ENCODE assay signal across 3 worm cellular contexts in genomic region chrV:7854603-7855002, ce11.
TF ChIP-seq lines count a peak whose summit lies in the region.

Gene C37C3.9 (minus strand): TSS chrV:7854700.
Gene C37C3.18 (plus strand): TSS chrV:7854993.

TF ChIP-seq in whole organism, L1 larva, 84 proteins besides CTCF, POLR2A, EP300 and RAD21 (continued from another document and continues in another):
- peak; percentile 80 for TF ChIP-seq fos-1 (tag; optimal IDR thresholded peaks at IDR 0.05; lab: Kevin White, UChicago)
- peak; percentile 81 for TF ChIP-seq rnt-1 (tag; optimal IDR thresholded peaks at IDR 0.05; lab: Kevin White, UChicago)
- no peak for TF ChIP-seq mef-2 (tag; optimal IDR thresholded peaks at IDR 0.05; lab: Kevin White, UChicago)
- no peak for TF ChIP-seq ceh-63 (GFP tag; optimal IDR thresholded peaks at IDR 0.05; lab: Kevin White, UChicago)
- TF ChIP-seq dsc-1 (tag; optimal IDR thresholded peaks at IDR 0.05; lab: Kevin White, UChicago): peak; percentile 52
- peak in 1 of 6 experiments; percentile 47 for TF ChIP-seq elt-3 (tag; optimal IDR thresholded peaks at IDR 0.05; lab: Kevin White, UChicago)
- no peak for TF ChIP-seq aha-1 (tag; optimal IDR thresholded peaks at IDR 0.05; lab: Kevin White, UChicago)
- peak; percentile 85 to 97 for TF ChIP-seq efl-1 (optimal IDR thresholded peaks at IDR 0.05; lab: Kevin White, UChicago)
- TF ChIP-seq efl-1 (GFP tag; optimal IDR thresholded peaks at IDR 0.05 in 1 of 2; lab: Kevin White, UChicago): peak; percentile 54 to 90
- peak; percentile 82 for TF ChIP-seq skn-1 (tag; optimal IDR thresholded peaks at IDR 0.05; lab: Kevin White, UChicago)
- TF ChIP-seq nhr-12 (tag; optimal IDR thresholded peaks at IDR 0.05; lab: Kevin White, UChicago): no peak
- TF ChIP-seq ces-1 (GFP tag; optimal IDR thresholded peaks at IDR 0.05; lab: Kevin White, UChicago): no peak
- peak; percentile 3 for TF ChIP-seq sox-4 (tag; optimal IDR thresholded peaks at IDR 0.05; lab: Kevin White, UChicago)
- TF ChIP-seq ama-1 (optimal IDR thresholded peaks at IDR 0.05; lab: Kevin White, UChicago): no peak
- peak; percentile 29; the same call in 1 of the 2 replicates for TF ChIP-seq ceh-88 (GFP tag; IDR thresholded peaks at IDR 0.05; lab: Robert Waterston, UW)
- TF ChIP-seq sup-37 (GFP tag; optimal IDR thresholded peaks at IDR 0.05; lab: Kevin White, UChicago): peak; percentile 22
- TF ChIP-seq ceh-82 (tag; optimal IDR thresholded peaks at IDR 0.05; lab: Kevin White, UChicago): peak; percentile 72 to 82 (median 81)
- TF ChIP-seq lin-15B (tag; optimal IDR thresholded peaks at IDR 0.05; lab: Kevin White, UChicago): no peak
- no peak for TF ChIP-seq vab-15 (tag; optimal IDR thresholded peaks at IDR 0.05; lab: Kevin White, UChicago)
- no peak for TF ChIP-seq lin-39 (tag; optimal IDR thresholded peaks at IDR 0.05; lab: Kevin White, UChicago)
- TF ChIP-seq nhr-11 (tag; optimal IDR thresholded peaks at IDR 0.05; lab: Kevin White, UChicago): peak; percentile 51
- peak; percentile 92 for TF ChIP-seq lin-14 (GFP tag; optimal IDR thresholded peaks at IDR 0.05; lab: Kevin White, UChicago)
- peak; percentile 45 for TF ChIP-seq pax-3 (tag; optimal IDR thresholded peaks at IDR 0.05; lab: Kevin White, UChicago)
- TF ChIP-seq nhr-90 (tag; optimal IDR thresholded peaks at IDR 0.05; lab: Kevin White, UChicago; ENCODE audit: poor library complexity): peak; percentile 48
- TF ChIP-seq efl-3 (GFP tag; optimal IDR thresholded peaks at IDR 0.05; lab: Kevin White, UChicago): no peak
- TF ChIP-seq aly-2 (tag; optimal IDR thresholded peaks at IDR 0.05; lab: Kevin White, UChicago): peak; percentile 38
- peak; percentile 61 for TF ChIP-seq nhr-237 (tag; optimal IDR thresholded peaks at IDR 0.05; lab: Kevin White, UChicago)
- TF ChIP-seq zag-1 (tag; optimal IDR thresholded peaks at IDR 0.05; lab: Kevin White, UChicago): peak; percentile 39
- peak; percentile 39 for TF ChIP-seq ztf-4 (tag; optimal IDR thresholded peaks at IDR 0.05; lab: Kevin White, UChicago)
- peak; percentile 32 for TF ChIP-seq F16B12.6 (tag; optimal IDR thresholded peaks at IDR 0.05; lab: Kevin White, UChicago)
- TF ChIP-seq isw-1 (GFP tag; IDR thresholded peaks at IDR 0.05; lab: Robert Waterston, UW): peak; percentile 77
- peak; percentile 83 for TF ChIP-seq jun-1 (tag; optimal IDR thresholded peaks at IDR 0.05; lab: Kevin White, UChicago)
- TF ChIP-seq tbx-2 (tag; optimal IDR thresholded peaks at IDR 0.05; lab: Kevin White, UChicago): peak; percentile 78
- peak; percentile 82 for TF ChIP-seq C16A3.4 (tag; optimal IDR thresholded peaks at IDR 0.05; lab: Kevin White, UChicago)
- peak; percentile 85 for TF ChIP-seq xbp-1 (tag; optimal IDR thresholded peaks at IDR 0.05; lab: Kevin White, UChicago)
- no peak for TF ChIP-seq hlh-17 (GFP tag; optimal IDR thresholded peaks at IDR 0.05; lab: Kevin White, UChicago; ENCODE audit: borderline replicate concordance)
- TF ChIP-seq grh-1 (GFP tag; IDR thresholded peaks at IDR 0.05; lab: Robert Waterston, UW): no peak
- peak; percentile 51 for TF ChIP-seq unc-130 (tag; optimal IDR thresholded peaks at IDR 0.05; lab: Kevin White, UChicago)
- TF ChIP-seq nhr-85 (tag; lab: Kevin White, UChicago): peak; percentile 89
- peak; percentile 52 to 60 (median 52) for TF ChIP-seq dpl-1 (GFP tag; optimal IDR thresholded peaks at IDR 0.05; lab: Kevin White, UChicago)
- peak; percentile 14 for TF ChIP-seq irx-1 (tag; optimal IDR thresholded peaks at IDR 0.05; lab: Kevin White, UChicago)
- peak; percentile 89 for TF ChIP-seq snu-23 (GFP tag; optimal IDR thresholded peaks at IDR 0.05; lab: Kevin White, UChicago)
- no peak for TF ChIP-seq Y116A8C.19 (tag; optimal IDR thresholded peaks at IDR 0.05; lab: Kevin White, UChicago; ENCODE audit: borderline replicate concordance)
- TF ChIP-seq ceh-8 (GFP tag; optimal IDR thresholded peaks at IDR 0.05; lab: Kevin White, UChicago): peak; percentile 27

TF ChIP-seq in whole organism, L3 larva, 47 proteins besides CTCF, POLR2A, EP300 and RAD21 (continued from another document):
- TF ChIP-seq pqm-1 (tag; optimal IDR thresholded peaks at IDR 0.05; lab: Kevin White, UChicago): peak; percentile 22
- TF ChIP-seq egl-27 (tag; optimal IDR thresholded peaks at IDR 0.05; lab: Kevin White, UChicago): peak; percentile 51
- TF ChIP-seq aly-2 (tag; optimal IDR thresholded peaks at IDR 0.05; lab: Kevin White, UChicago): no peak
- TF ChIP-seq lin-39 (tag; optimal IDR thresholded peaks at IDR 0.05; lab: Kevin White, UChicago): peak; percentile 80
- TF ChIP-seq elt-2 (tag; optimal IDR thresholded peaks at IDR 0.05; lab: Kevin White, UChicago): peak; percentile 68
- TF ChIP-seq ceh-28 (tag; optimal IDR thresholded peaks at IDR 0.05; lab: Kevin White, UChicago): peak; percentile 71
- TF ChIP-seq skn-1 (tag; optimal IDR thresholded peaks at IDR 0.05; lab: Kevin White, UChicago): peak; percentile 93
- peak; percentile 87 for TF ChIP-seq hmg-11 (tag; optimal IDR thresholded peaks at IDR 0.05; lab: Kevin White, UChicago)
- no peak for TF ChIP-seq ama-1 (optimal IDR thresholded peaks at IDR 0.05; lab: Kevin White, UChicago)
- TF ChIP-seq nhr-23 (tag; optimal IDR thresholded peaks at IDR 0.05; lab: Kevin White, UChicago): peak; percentile 75
- no peak for TF ChIP-seq fkh-2 (tag; optimal IDR thresholded peaks at IDR 0.05; lab: Kevin White, UChicago)
- TF ChIP-seq ceh-16 (tag; optimal IDR thresholded peaks at IDR 0.05; lab: Kevin White, UChicago): no peak
- no peak for TF ChIP-seq nhr-28 (tag; optimal IDR thresholded peaks at IDR 0.05; lab: Kevin White, UChicago)
- TF ChIP-seq nhr-12 (tag; optimal IDR thresholded peaks at IDR 0.05; lab: Kevin White, UChicago): no peak
- TF ChIP-seq elt-1 (tag; optimal IDR thresholded peaks at IDR 0.05; lab: Kevin White, UChicago): peak; percentile 22
- peak; percentile 22 for TF ChIP-seq R02D3.7 (tag; optimal IDR thresholded peaks at IDR 0.05; lab: Kevin White, UChicago)
- peak; percentile 90 for TF ChIP-seq snpc-4 (tag; optimal IDR thresholded peaks at IDR 0.05; lab: Kevin White, UChicago)
- peak; percentile 50 for TF ChIP-seq nhr-43 (tag; optimal IDR thresholded peaks at IDR 0.05; lab: Kevin White, UChicago; ENCODE audit: poor library complexity, severe bottlenecking)
- no peak for TF ChIP-seq nhr-77 (tag; optimal IDR thresholded peaks at IDR 0.05; lab: Kevin White, UChicago)
- TF ChIP-seq nhr-67 (tag; optimal IDR thresholded peaks at IDR 0.05; lab: Kevin White, UChicago): no peak
- peak; percentile 48 for TF ChIP-seq lin-15B (tag; optimal IDR thresholded peaks at IDR 0.05; lab: Kevin White, UChicago)
- TF ChIP-seq ztf-4 (tag; optimal IDR thresholded peaks at IDR 0.05; lab: Kevin White, UChicago): no peak
- TF ChIP-seq zag-1 (tag; optimal IDR thresholded peaks at IDR 0.05; lab: Kevin White, UChicago): no peak
- no peak for TF ChIP-seq elt-3 (tag; optimal IDR thresholded peaks at IDR 0.05; lab: Kevin White, UChicago)
- no peak for TF ChIP-seq mdl-1 (tag; optimal IDR thresholded peaks at IDR 0.05; lab: Kevin White, UChicago)
- no peak for TF ChIP-seq eor-1 (tag; optimal IDR thresholded peaks at IDR 0.05; lab: Kevin White, UChicago)
- peak; percentile 48 for TF ChIP-seq unc-62 (GFP tag; optimal IDR thresholded peaks at IDR 0.05; lab: Kevin White, UChicago)
- TF ChIP-seq lsy-12 (tag; optimal IDR thresholded peaks at IDR 0.05; lab: Kevin White, UChicago): peak; percentile 39

TF ChIP-seq in whole organism, young adult, 124 proteins besides CTCF, POLR2A, EP300 and RAD21 (continued from another document and continues in another):
- TF ChIP-seq rpc-1 (optimal IDR thresholded peaks at IDR 0.05; lab: Kevin White, UChicago): no peak
- no peak for TF ChIP-seq rpc-1 (tag; optimal IDR thresholded peaks at IDR 0.05; lab: Kevin White, UChicago)
- no peak for TF ChIP-seq nhr-120 (GFP tag; IDR thresholded peaks at IDR 0.05; lab: Robert Waterston, UW)
- no peak for TF ChIP-seq ceh-91 (GFP tag; IDR thresholded peaks at IDR 0.05; lab: Robert Waterston, UW)
- no peak for TF ChIP-seq snpc-1.1 (tag; optimal IDR thresholded peaks at IDR 0.05; lab: Kevin White, UChicago; ENCODE audit: insufficient read depth)
- TF ChIP-seq madf-10 (tag; optimal IDR thresholded peaks at IDR 0.05; lab: Kevin White, UChicago): no peak
- TF ChIP-seq madf-6 (GFP tag; IDR thresholded peaks at IDR 0.05; lab: Robert Waterston, UW): peak; percentile 5; the same call in 1 of the 2 replicates
- no peak for TF ChIP-seq Y79H2A.3 (GFP tag; conservative IDR thresholded peaks at IDR 0.05; lab: Robert Waterston, UW)
- TF ChIP-seq ceh-100 (GFP tag; IDR thresholded peaks at IDR 0.05; lab: Robert Waterston, UW): no peak
- TF ChIP-seq lsl-1 (GFP tag; optimal IDR thresholded peaks at IDR 0.05; lab: Kevin White, UChicago): no peak
- TF ChIP-seq Y95B8A.8 (GFP tag; IDR thresholded peaks at IDR 0.05; lab: Robert Waterston, UW): 0 out of 2 replicates have a peak, but pooled peaks have one; percentile 6
- no peak for TF ChIP-seq attf-6 (GFP tag; IDR thresholded peaks at IDR 0.05; lab: Robert Waterston, UW)
- TF ChIP-seq nfya-2 (GFP tag; IDR thresholded peaks at IDR 0.05; lab: Robert Waterston, UW): no peak
- peak; percentile 26 for TF ChIP-seq tbp1 (GFP tag; optimal IDR thresholded peaks at IDR 0.05; lab: Kevin White, UChicago)
- TF ChIP-seq tbx-9 (tag; optimal IDR thresholded peaks at IDR 0.05; lab: Kevin White, UChicago; ENCODE audit: borderline replicate concordance): no peak
- peak; percentile 50; the same call in 1 of the 2 replicates for TF ChIP-seq let-526 (GFP tag; IDR thresholded peaks at IDR 0.05; lab: Robert Waterston, UW)
- TF ChIP-seq aptf-2 (GFP tag; conservative IDR thresholded peaks at IDR 0.05; lab: Robert Waterston, UW): no peak
- no peak for TF ChIP-seq die-1 (tag; optimal IDR thresholded peaks at IDR 0.05; lab: Kevin White, UChicago)
- peak; percentile 33 for TF ChIP-seq lin-54 (GFP tag; optimal IDR thresholded peaks at IDR 0.05; lab: Kevin White, UChicago)
- no peak for TF ChIP-seq B0261.1 (tag; optimal IDR thresholded peaks at IDR 0.05; lab: Kevin White, UChicago)
- TF ChIP-seq dpff-1 (tag; optimal IDR thresholded peaks at IDR 0.05; lab: Kevin White, UChicago): no peak
- TF ChIP-seq F22D6.2 (tag; optimal IDR thresholded peaks at IDR 0.05; lab: Kevin White, UChicago): no peak
- TF ChIP-seq ama-1 (optimal IDR thresholded peaks at IDR 0.05; lab: Kevin White, UChicago): no peak
- no peak for TF ChIP-seq ama-1 (GFP tag; optimal IDR thresholded peaks at IDR 0.05; lab: Kevin White, UChicago)
- TF ChIP-seq lin-26 (GFP tag; IDR thresholded peaks at IDR 0.05; lab: Robert Waterston, UW): no peak
- TF ChIP-seq sea-2 (GFP tag; IDR thresholded peaks at IDR 0.05; lab: Robert Waterston, UW): no peak
- TF ChIP-seq snpc-3.4 (tag; optimal IDR thresholded peaks at IDR 0.05; lab: Kevin White, UChicago): no peak
- no peak for TF ChIP-seq xnd-1 (tag; optimal IDR thresholded peaks at IDR 0.05; lab: Kevin White, UChicago)
- TF ChIP-seq somi-1 (GFP tag; optimal IDR thresholded peaks at IDR 0.05; lab: Kevin White, UChicago): peak; percentile 50
- TF ChIP-seq egrh-3 (GFP tag; IDR thresholded peaks at IDR 0.05; lab: Robert Waterston, UW): 0 out of 2 replicates have a peak, but pooled peaks have one; percentile 27
- TF ChIP-seq F52B5.7 (tag; optimal IDR thresholded peaks at IDR 0.05; lab: Kevin White, UChicago): no peak
- TF ChIP-seq bed-2 (GFP tag; IDR thresholded peaks at IDR 0.05; lab: Robert Waterston, UW): no peak
- no peak for TF ChIP-seq hlh-26 (GFP tag; conservative IDR thresholded peaks at IDR 0.05; lab: Robert Waterston, UW)
- no peak for TF ChIP-seq ztf-3 (GFP tag; optimal IDR thresholded peaks at IDR 0.05; lab: Kevin White, UChicago)
- no peak for TF ChIP-seq ceh-79 (tag; optimal IDR thresholded peaks at IDR 0.05; lab: Kevin White, UChicago)
- TF ChIP-seq attf-3 (GFP tag; conservative IDR thresholded peaks at IDR 0.05; lab: Robert Waterston, UW): no peak
- TF ChIP-seq Y53F4B.3 (GFP tag; IDR thresholded peaks at IDR 0.05; lab: Robert Waterston, UW): no peak
- no peak for TF ChIP-seq F10E7.11 (tag; optimal IDR thresholded peaks at IDR 0.05; lab: Kevin White, UChicago)
- peak; percentile 44; the same call in 1 of the 2 replicates for TF ChIP-seq mcd-1 (GFP tag; IDR thresholded peaks at IDR 0.05; lab: Robert Waterston, UW)
- peak; percentile 74; the same call in 1 of the 2 replicates for TF ChIP-seq ekl-4 (GFP tag; IDR thresholded peaks at IDR 0.05; lab: Robert Waterston, UW)
- no peak for TF ChIP-seq hrde-1 (tag; optimal IDR thresholded peaks at IDR 0.05; lab: Kevin White, UChicago; ENCODE audit: borderline replicate concordance)
- TF ChIP-seq efl-1 (GFP tag; optimal IDR thresholded peaks at IDR 0.05; lab: Kevin White, UChicago): no peak
- TF ChIP-seq unc-62 (GFP tag; optimal IDR thresholded peaks at IDR 0.05; lab: Kevin White, UChicago): no peak
- peak; percentile 50 for TF ChIP-seq repo-1 (tag; optimal IDR thresholded peaks at IDR 0.05; lab: Kevin White, UChicago)
- TF ChIP-seq tlf-1 (GFP tag; optimal IDR thresholded peaks at IDR 0.05; lab: Kevin White, UChicago): no peak
- TF ChIP-seq nhr-27 (tag; optimal IDR thresholded peaks at IDR 0.05; lab: Kevin White, UChicago): no peak
- 0 out of 2 replicates have a peak, but pooled peaks have one; percentile 11 for TF ChIP-seq Y53G8AR.9 (GFP tag; conservative IDR thresholded peaks at IDR 0.05; lab: Robert Waterston, UW)
- peak; percentile 41 for TF ChIP-seq chd-7 (tag; optimal IDR thresholded peaks at IDR 0.05; lab: Kevin White, UChicago)
- no peak for TF ChIP-seq ceh-40 (GFP tag; IDR thresholded peaks at IDR 0.05; lab: Robert Waterston, UW)
- TF ChIP-seq egl-18 (GFP tag; IDR thresholded peaks at IDR 0.05; lab: Robert Waterston, UW): no peak
- TF ChIP-seq ceh-58 (GFP tag; IDR thresholded peaks at IDR 0.05; lab: Robert Waterston, UW): no peak
- peak; percentile 48 for TF ChIP-seq lin-40 (tag; optimal IDR thresholded peaks at IDR 0.05; lab: Kevin White, UChicago)
- no peak for TF ChIP-seq dpl-1 (GFP tag; optimal IDR thresholded peaks at IDR 0.05; lab: Kevin White, UChicago)
- TF ChIP-seq hsf-1 (GFP tag; IDR thresholded peaks at IDR 0.05; lab: Robert Waterston, UW): 0 out of 2 replicates have a peak, but pooled peaks have one; percentile 32
- TF ChIP-seq akir-1 (GFP tag; optimal IDR thresholded peaks at IDR 0.05; lab: Kevin White, UChicago): peak; percentile 50
- TF ChIP-seq unc-130 (GFP tag; optimal IDR thresholded peaks at IDR 0.05; lab: Kevin White, UChicago): no peak
- TF ChIP-seq lin-35 (GFP tag; optimal IDR thresholded peaks at IDR 0.05; lab: Kevin White, UChicago): no peak
- TF ChIP-seq F57C9.4 (tag; optimal IDR thresholded peaks at IDR 0.05; lab: Kevin White, UChicago): no peak
- no peak for TF ChIP-seq sptf-2 (GFP tag; optimal IDR thresholded peaks at IDR 0.05; lab: Kevin White, UChicago)
- no peak for TF ChIP-seq gei-17 (GFP tag; optimal IDR thresholded peaks at IDR 0.05; lab: Kevin White, UChicago)
- no peak for TF ChIP-seq T07F8.4 (tag; optimal IDR thresholded peaks at IDR 0.05; lab: Kevin White, UChicago)
- no peak for TF ChIP-seq B0019.2 (GFP tag; conservative IDR thresholded peaks at IDR 0.05; lab: Robert Waterston, UW)
- no peak for TF ChIP-seq ztf-25 (GFP tag; IDR thresholded peaks at IDR 0.05; lab: Robert Waterston, UW)
- TF ChIP-seq F37B4.10 (GFP tag; IDR thresholded peaks at IDR 0.05; lab: Robert Waterston, UW): no peak
- no peak for TF ChIP-seq lir-1 (GFP tag; conservative IDR thresholded peaks at IDR 0.05; lab: Robert Waterston, UW)
- no peak for TF ChIP-seq F57A8.1 (GFP tag; optimal IDR thresholded peaks at IDR 0.05; lab: Kevin White, UChicago)
- no peak for TF ChIP-seq snpc-1.3 (tag; optimal IDR thresholded peaks at IDR 0.05; lab: Kevin White, UChicago; ENCODE audit: insufficient read depth)
- TF ChIP-seq zim-3 (tag; optimal IDR thresholded peaks at IDR 0.05; lab: Kevin White, UChicago): no peak
- TF ChIP-seq nhr-179 (tag; optimal IDR thresholded peaks at IDR 0.05; lab: Kevin White, UChicago): no peak
- no peak for TF ChIP-seq ccch-3 (GFP tag; optimal IDR thresholded peaks at IDR 0.05; lab: Kevin White, UChicago)
- TF ChIP-seq F49E8.2 (tag; optimal IDR thresholded peaks at IDR 0.05; lab: Kevin White, UChicago; ENCODE audit: insufficient read depth): no peak
- no peak for TF ChIP-seq D2030.7 (GFP tag; IDR thresholded peaks at IDR 0.05; lab: Robert Waterston, UW)
